Worm (Caenorhabditis elegans) whole organism, young adult: ENCODE data around the gene sdz-11.

Experiments used
- B0035.1 ChIP-seq: sonication (generic microtip); optimal IDR thresholded peaks from 2 replicates; lab custom pipeline; 2016; ENCODE audit warnings: missing genetic modification characterization, mild to moderate bottlenecking, missing compliant biosample characterization, missing genotype, missing genetic modification reagents
- B0261.1 ChIP-seq: sonication (generic microtip); optimal IDR thresholded peaks from 2 replicates; lab custom pipeline; 2016; ENCODE audit warnings: mild to moderate bottlenecking, missing genetic modification characterization, moderate library complexity, missing compliant biosample characterization
- C06A6.2 ChIP-seq: fragments of 200-800 bp; sonication (Bioruptor generic); conservative IDR thresholded peaks from 2 replicates; pipeline ENCODE4 v1.3.6; 2022; ENCODE audit warnings: missing genetic modification characterization, missing compliant biosample characterization
- C17E4.6 ChIP-seq: fragments of 200-800 bp; sonication (Bioruptor generic); IDR thresholded peaks from 2 replicates; pipeline ENCODE4 v1.3.6; 2022; ENCODE audit warnings: missing genetic modification reagents, missing genetic modification characterization, missing compliant biosample characterization
- D2030.7 ChIP-seq: fragments of 200-800 bp; sonication (Bioruptor generic); IDR thresholded peaks from 2 replicates; pipeline ENCODE4 v1.3.6; 2022; ENCODE audit warnings: missing genetic modification reagents, missing genetic modification characterization, missing compliant biosample characterization
- F49E8.2 ChIP-seq: sonication (generic microtip); optimal IDR thresholded peaks from 3 replicates; lab custom pipeline; 2017; ENCODE audit warnings: missing genetic modification characterization, mild to moderate bottlenecking, missing compliant biosample characterization, antibody characterized with exemption, moderate library complexity; ENCODE audit not compliant: insufficient read depth
- F57C9.4 ChIP-seq: sonication (generic microtip); optimal IDR thresholded peaks from 2 replicates; lab custom pipeline; 2017; ENCODE audit warnings: mild to moderate bottlenecking, missing genetic modification characterization, missing compliant biosample characterization
- K11D2.4 ChIP-seq: fragments of 200-800 bp; sonication (Bioruptor generic); IDR thresholded peaks from 2 replicates; pipeline ENCODE4 v1.3.6; 2022; ENCODE audit warnings: missing genetic modification reagents, missing genetic modification characterization, missing compliant biosample characterization
- K12H6.12 ChIP-seq: fragments of 200-800 bp; sonication (Bioruptor generic); optimal IDR thresholded peaks from 2 replicates; lab custom pipeline; 2018; ENCODE audit warnings: mild to moderate bottlenecking, missing genetic modification characterization, missing compliant biosample characterization
- T26A5.8 ChIP-seq: sonication (generic microtip); optimal IDR thresholded peaks from 2 replicates; lab custom pipeline; 2016; ENCODE audit warnings: missing genetic modification characterization, missing compliant biosample characterization
- Y53F4B.3 ChIP-seq: fragments of 200-800 bp; sonication (Bioruptor generic); IDR thresholded peaks from 2 replicates; pipeline ENCODE4 v1.3.6; 2022; ENCODE audit warnings: missing genetic modification reagents, missing genetic modification characterization, missing compliant biosample characterization
- Y56A3A.18 ChIP-seq: fragments of 200-800 bp; sonication (Bioruptor generic); IDR thresholded peaks from 2 replicates; pipeline ENCODE4 v1.3.6; 2022; ENCODE audit warnings: missing genetic modification reagents, missing genetic modification characterization, missing compliant biosample characterization
- Y95B8A.8 ChIP-seq: fragments of 200-800 bp; sonication (Bioruptor generic); IDR thresholded peaks from 2 replicates; pipeline ENCODE4 v1.3.6; 2022; ENCODE audit warnings: missing genetic modification reagents, missing genetic modification characterization, missing compliant biosample characterization
- ama-1 ChIP-seq, 3 experiments: fragments of 150-350 bp in 1 of 3; sonication (generic microtip) in 2 of 3; optimal IDR thresholded peaks; 2 replicates each; lab custom pipeline; 2014 to 2018; ENCODE audit warnings: missing biosample characterization in 2 of 3, missing genetic modification characterization in 2 of 3, missing genetic modification reagents in 2 of 3
- aptf-2 ChIP-seq: fragments of 200-800 bp; sonication (Bioruptor generic); conservative IDR thresholded peaks from 2 replicates; pipeline ENCODE4 v1.3.6; 2022; ENCODE audit warnings: missing genetic modification reagents, missing genetic modification characterization, missing compliant biosample characterization
- athp-1 ChIP-seq: sonication (generic microtip); optimal IDR thresholded peaks from 2 replicates; lab custom pipeline; 2017; ENCODE audit warnings: mild to moderate bottlenecking, missing genetic modification characterization, missing compliant biosample characterization
- attf-6 ChIP-seq: fragments of 200-800 bp; sonication (Bioruptor generic); IDR thresholded peaks from 2 replicates; pipeline ENCODE4 v1.3.6; 2022; ENCODE audit warnings: missing genetic modification reagents, missing genetic modification characterization, missing compliant biosample characterization
- bed-2 ChIP-seq: fragments of 200-800 bp; sonication (Bioruptor generic); IDR thresholded peaks from 2 replicates; pipeline ENCODE4 v1.3.6; 2022; ENCODE audit warnings: missing genetic modification reagents, missing genetic modification characterization, missing compliant biosample characterization
- cebp-1 ChIP-seq, 2 experiments: fragments of 200-800 bp in 1 of 2; sonication (Bioruptor generic) in 1 of 2; sonication (generic microtip) in 1 of 2; IDR thresholded peaks in 1 of 2; optimal IDR thresholded peaks in 1 of 2; 2 replicates each; pipeline versions ENCODE4 v1.3.6 to Lab custom; 2017 to 2022; ENCODE audit warnings: missing compliant biosample characterization in 2 of 2, missing genetic modification characterization in 2 of 2, mild to moderate bottlenecking in 1 of 2, missing genetic modification reagents in 1 of 2, moderate library complexity in 1 of 2
- cebp-2 ChIP-seq: fragments of 200-800 bp; sonication (Bioruptor generic); IDR thresholded peaks from 2 replicates; pipeline ENCODE4 v1.3.6; 2022; ENCODE audit warnings: missing genetic modification characterization, missing compliant biosample characterization
- ceh-79 ChIP-seq: sonication (generic microtip); optimal IDR thresholded peaks from 2 replicates; lab custom pipeline; 2017; ENCODE audit warnings: mild to moderate bottlenecking, missing genetic modification characterization, missing compliant biosample characterization
- dpff-1 ChIP-seq: sonication (generic microtip); optimal IDR thresholded peaks from 2 replicates; lab custom pipeline; 2017; ENCODE audit warnings: mild to moderate bottlenecking, missing genetic modification characterization, missing compliant biosample characterization
- ets-4 ChIP-seq: fragments of 200-800 bp; sonication (Bioruptor generic); optimal IDR thresholded peaks from 2 replicates; lab custom pipeline; 2018; ENCODE audit warnings: mild to moderate bottlenecking, missing genetic modification characterization, missing compliant biosample characterization
- fkh-3 ChIP-seq: sonication (generic microtip); optimal IDR thresholded peaks from 2 replicates; lab custom pipeline; 2016; ENCODE audit warnings: mild to moderate bottlenecking, missing genetic modification characterization, missing compliant biosample characterization
- gei-17 ChIP-seq: fragments of 200-800 bp; sonication (Bioruptor generic); optimal IDR thresholded peaks from 2 replicates; lab custom pipeline; 2018; ENCODE audit warnings: mild to moderate bottlenecking, missing genetic modification characterization, missing compliant biosample characterization
- him-1 ChIP-seq: sonication (generic microtip); optimal IDR thresholded peaks from 2 replicates; lab custom pipeline; 2016; ENCODE audit warnings: missing genotype, missing genetic modification reagents, missing genetic modification characterization, missing compliant biosample characterization
- hlh-12 ChIP-seq: sonication (generic microtip); optimal IDR thresholded peaks from 2 replicates; lab custom pipeline; 2016; ENCODE audit warnings: missing genetic modification characterization, missing compliant biosample characterization
- hmg-20 ChIP-seq: fragments of 200-800 bp; sonication (Bioruptor generic); IDR thresholded peaks from 2 replicates; pipeline ENCODE4 v1.3.6; 2022; ENCODE audit warnings: missing genetic modification reagents, missing genetic modification characterization, missing compliant biosample characterization
- hrde-1 ChIP-seq: sonication (generic microtip); optimal IDR thresholded peaks from 2 replicates; lab custom pipeline; 2016; ENCODE audit warnings: missing genetic modification characterization, mild to moderate bottlenecking, missing compliant biosample characterization, moderate library complexity, missing genotype, missing genetic modification reagents, borderline replicate concordance
- lin-40 ChIP-seq: sonication (generic microtip); optimal IDR thresholded peaks from 2 replicates; lab custom pipeline; 2016; ENCODE audit warnings: missing genetic modification characterization, mild to moderate bottlenecking, missing compliant biosample characterization, missing genotype, missing genetic modification reagents
- lsl-1 ChIP-seq: fragments of 200-800 bp; sonication (Bioruptor generic); optimal IDR thresholded peaks from 2 replicates; lab custom pipeline; 2018; ENCODE audit warnings: mild to moderate bottlenecking, missing genetic modification characterization, moderate library complexity, missing compliant biosample characterization
- madf-8 ChIP-seq: fragments of 200-800 bp; sonication (Bioruptor generic); conservative IDR thresholded peaks from 2 replicates; pipeline ENCODE4 v1.3.6; 2022; ENCODE audit warnings: missing genetic modification reagents, missing genetic modification characterization, missing compliant biosample characterization
- mxl-1 ChIP-seq: sonication (generic microtip); optimal IDR thresholded peaks from 2 replicates; lab custom pipeline; 2016; ENCODE audit warnings: missing genetic modification characterization, missing compliant biosample characterization
- nhr-27 ChIP-seq: fragments of 200-800 bp; sonication (Bioruptor generic); optimal IDR thresholded peaks from 2 replicates; lab custom pipeline; 2018; ENCODE audit warnings: mild to moderate bottlenecking, missing genetic modification characterization, moderate library complexity, missing compliant biosample characterization
- rcor-1 ChIP-seq: fragments of 200-800 bp; sonication (Bioruptor generic); IDR thresholded peaks from 2 replicates; pipeline ENCODE4 v1.3.6; 2022; ENCODE audit warnings: missing genetic modification reagents, missing genetic modification characterization, missing compliant biosample characterization
- sdz-38 ChIP-seq: sonication (generic microtip); optimal IDR thresholded peaks from 2 replicates; lab custom pipeline; 2016; ENCODE audit warnings: missing genotype, missing genetic modification characterization, missing compliant biosample characterization
- sea-2 ChIP-seq: fragments of 200-800 bp; sonication (Bioruptor generic); IDR thresholded peaks from 2 replicates; pipeline ENCODE4 v1.3.6; 2022; ENCODE audit warnings: missing genetic modification characterization, missing compliant biosample characterization
- snpc-3.4 ChIP-seq: sonication (generic microtip); optimal IDR thresholded peaks from 2 replicates; lab custom pipeline; 2017; ENCODE audit warnings: missing genetic modification characterization, mild to moderate bottlenecking, missing compliant biosample characterization, antibody characterized with exemption, moderate library complexity, missing genotype, missing genetic modification reagents
- sptf-2 ChIP-seq: fragments of 200-800 bp; sonication (Bioruptor generic); optimal IDR thresholded peaks from 2 replicates; lab custom pipeline; 2018; ENCODE audit warnings: mild to moderate bottlenecking, missing genetic modification characterization, missing compliant biosample characterization
- tbx-9 ChIP-seq: sonication (generic microtip); optimal IDR thresholded peaks from 2 replicates; lab custom pipeline; 2016; ENCODE audit warnings: borderline replicate concordance, missing genetic modification characterization, inconsistent platforms, missing compliant biosample characterization
- unc-62 ChIP-seq: fragments of 150-350 bp; optimal IDR thresholded peaks from 2 replicates; lab custom pipeline; 2014; ENCODE audit warnings: missing biosample characterization, missing genetic modification reagents, missing genetic modification characterization
- zim-3 ChIP-seq: sonication (generic microtip); optimal IDR thresholded peaks from 2 replicates; lab custom pipeline; 2017; ENCODE audit warnings: mild to moderate bottlenecking, missing genetic modification characterization, moderate library complexity, missing compliant biosample characterization
- ztf-18 ChIP-seq: sonication (generic microtip); optimal IDR thresholded peaks from 2 replicates; lab custom pipeline; 2016; ENCODE audit warnings: missing genotype, mild to moderate bottlenecking, missing genetic modification characterization, missing compliant biosample characterization
- ztf-3 ChIP-seq: fragments of 200-800 bp; sonication (Bioruptor generic); optimal IDR thresholded peaks from 2 replicates; lab custom pipeline; 2018; ENCODE audit warnings: mild to moderate bottlenecking, missing genetic modification characterization, missing compliant biosample characterization

The sdz-11 gene

DNA sequence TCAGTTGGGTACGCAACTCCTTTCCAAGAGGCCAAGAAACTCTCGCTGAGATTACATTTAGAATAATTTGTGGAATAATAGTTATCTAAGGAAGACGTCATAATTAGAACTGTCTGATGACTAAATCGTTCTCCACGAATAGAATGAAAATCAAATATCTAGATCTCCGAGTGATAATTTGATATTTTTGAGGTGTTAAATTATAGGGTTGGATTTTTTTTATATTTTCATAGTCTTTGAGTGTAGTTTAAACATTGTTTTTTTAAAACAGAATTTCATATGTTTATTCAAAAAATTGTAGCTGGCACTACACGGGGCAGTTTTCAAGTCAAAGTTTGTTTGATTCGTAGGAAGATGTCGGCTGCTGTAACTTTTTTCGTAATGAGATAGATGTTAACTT lies 35.6 kb downstream of the sdz-11 start, which contains the start of gene srh-99:
Gene srh-99 (minus strand): TSS at position 101 of the 400 bp plus-strand sequence.
- TF ChIP-seq C06A6.2, result no peak
- TF ChIP-seq sptf-2 (GFP tag; lab: Kevin White, UChicago), result no peak
- TF ChIP-seq Y56A3A.18 (GFP tag; lab: Robert Waterston, UW), result no peak
- TF ChIP-seq nhr-27 (tag; lab: Kevin White, UChicago), result no peak
- no peak for TF ChIP-seq unc-62 (GFP tag; lab: Kevin White, UChicago)
- TF ChIP-seq Y53F4B.3, result no peak
- TF ChIP-seq hmg-20, result no peak
- TF ChIP-seq mxl-1, result no peak
- TF ChIP-seq cebp-1 (GFP tag; IDR thresholded peaks at IDR 0.05; lab: Robert Waterston, UW), result no peak
- no peak for TF ChIP-seq cebp-1 (tag; optimal IDR thresholded peaks at IDR 0.05; lab: Kevin White, UChicago)
- no peak for TF ChIP-seq ama-1 (optimal IDR thresholded peaks at IDR 0.05; lab: Kevin White, UChicago)
- TF ChIP-seq ama-1 (GFP tag; optimal IDR thresholded peaks at IDR 0.05; lab: Kevin White, UChicago), result no peak
- no peak for TF ChIP-seq him-1

DNA sequence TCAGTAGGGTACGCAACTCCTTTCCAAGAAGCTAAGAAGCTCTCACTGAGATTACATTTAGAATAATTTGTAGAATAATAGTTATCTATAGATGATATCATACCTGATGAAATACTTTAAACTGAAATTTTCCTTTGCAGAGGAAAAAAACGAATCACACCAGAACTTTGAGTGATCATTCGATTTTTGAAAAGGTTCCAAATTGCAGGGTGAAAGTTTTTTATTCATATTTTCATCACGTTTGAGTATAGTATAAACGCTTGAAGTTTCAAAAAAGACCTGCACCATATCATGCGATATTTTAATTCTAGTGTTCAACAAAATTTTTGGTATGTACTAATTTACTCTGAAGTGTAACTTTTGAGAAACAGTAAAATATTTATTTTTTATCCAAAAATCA lies 37.5 kb downstream of the sdz-11 start, which contains the start of gene srh-100:
Gene srh-100 (minus strand): TSS at position 101 of the 400 bp plus-strand sequence.
- no peak for TF ChIP-seq hlh-12 (tag; lab: Kevin White, UChicago)
- TF ChIP-seq ama-1 (optimal IDR thresholded peaks at IDR 0.05; lab: Kevin White, UChicago), result no peak
- TF ChIP-seq ama-1 (GFP tag; optimal IDR thresholded peaks at IDR 0.05; lab: Kevin White, UChicago), result no peak
- no peak for TF ChIP-seq F49E8.2 (tag; lab: Kevin White, UChicago)
- no peak for TF ChIP-seq athp-1 (tag; lab: Kevin White, UChicago)
- TF ChIP-seq madf-8 (GFP tag; lab: Robert Waterston, UW), result no peak
- no peak for TF ChIP-seq F57C9.4 (tag; lab: Kevin White, UChicago)
- TF ChIP-seq tbx-9 (tag; lab: Kevin White, UChicago), result no peak
- TF ChIP-seq snpc-3.4, result no peak
- TF ChIP-seq cebp-2, result no peak
- no peak for TF ChIP-seq rcor-1
- TF ChIP-seq lsl-1, result no peak
- TF ChIP-seq ceh-79 (tag; lab: Kevin White, UChicago), result no peak
- no peak for TF ChIP-seq K12H6.12 (tag; lab: Kevin White, UChicago)
- TF ChIP-seq B0035.1 (tag; lab: Kevin White, UChicago), result no peak
- no peak for TF ChIP-seq aptf-2 (GFP tag; lab: Robert Waterston, UW)
- no peak for TF ChIP-seq lin-40 (tag; lab: Kevin White, UChicago)
- no peak for TF ChIP-seq dpff-1
- no peak for TF ChIP-seq sea-2 (GFP tag; lab: Robert Waterston, UW)
- TF ChIP-seq attf-6 (GFP tag; lab: Robert Waterston, UW), result no peak

DNA sequence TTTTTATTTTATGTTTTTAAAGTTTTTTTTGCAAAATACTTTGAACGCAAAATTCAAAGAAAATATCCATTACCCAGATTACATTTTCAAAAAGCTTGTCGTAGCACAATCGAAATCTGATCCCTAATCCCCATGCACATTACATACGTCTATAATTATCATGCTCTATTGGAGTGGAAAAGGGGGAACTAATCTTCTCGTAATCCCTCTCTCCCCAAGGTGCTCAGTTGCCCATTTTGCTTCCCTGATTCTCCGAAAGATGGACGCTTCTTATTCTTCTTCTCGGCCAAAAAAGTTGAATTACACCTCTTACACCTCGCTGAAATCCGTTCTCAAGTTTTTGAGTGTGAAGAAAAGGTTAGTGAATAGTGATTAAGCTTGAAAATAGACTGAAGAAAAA lies 41.0 kb downstream of the sdz-11 start, which contains the start of gene fbxc-53:
Gene fbxc-53 (plus strand): TSS at position 245 of the 400 bp plus-strand sequence.
- no peak for TF ChIP-seq bed-2 (GFP tag; lab: Robert Waterston, UW)
- TF ChIP-seq gei-17 (GFP tag; lab: Kevin White, UChicago), result no peak
- TF ChIP-seq ceh-79 (tag; lab: Kevin White, UChicago), result no peak
- no peak for TF ChIP-seq rcor-1
- no peak for TF ChIP-seq K11D2.4
- TF ChIP-seq ztf-18 (tag; lab: Kevin White, UChicago), result no peak
- TF ChIP-seq mxl-1, result no peak
- TF ChIP-seq ets-4 (GFP tag; lab: Kevin White, UChicago), result no peak
- TF ChIP-seq hmg-20, result no peak
- TF ChIP-seq, all 124 proteins: peak for 0

DNA sequence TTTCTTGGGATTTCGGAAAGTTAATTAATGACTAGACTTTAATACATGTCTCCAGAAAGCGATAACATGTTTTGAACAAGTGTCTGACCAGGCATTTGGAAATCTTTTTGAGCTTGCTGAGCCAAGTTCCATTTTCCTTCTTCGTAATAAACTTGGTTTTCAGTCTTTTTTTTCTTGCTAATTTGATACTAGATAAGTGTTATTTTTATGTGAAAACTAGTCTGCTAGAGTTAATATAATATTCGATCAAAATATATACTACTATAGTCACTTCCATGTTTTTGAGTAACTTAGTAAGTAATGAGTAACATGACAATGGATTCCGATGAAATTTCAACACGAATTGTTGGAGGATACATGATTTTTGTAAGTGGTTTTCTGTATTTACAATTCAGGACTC lies 42.8 kb downstream of the sdz-11 start, which contains the start of gene srx-110:
Gene srx-110 (plus strand): TSS at position 301 of the 400 bp plus-strand sequence.
- TF ChIP-seq B0261.1 (tag; lab: Kevin White, UChicago) (no peak), hrde-1 (tag; lab: Kevin White, UChicago) (no peak), ztf-3 (no peak), T26A5.8 (tag; lab: Kevin White, UChicago) (no peak), ztf-18 (tag; lab: Kevin White, UChicago) (no peak), zim-3 (tag; lab: Kevin White, UChicago) (no peak), Y95B8A.8 (GFP tag; lab: Robert Waterston, UW) (no peak), fkh-3 (tag; lab: Kevin White, UChicago) (no peak), sdz-38 (tag; lab: Kevin White, UChicago) (no peak), D2030.7 (GFP tag; lab: Robert Waterston, UW) (no peak), cebp-1 (GFP tag; IDR thresholded peaks at IDR 0.05; lab: Robert Waterston, UW) (no peak), cebp-1 (tag; optimal IDR thresholded peaks at IDR 0.05; lab: Kevin White, UChicago) (no peak), C17E4.6 (no peak), attf-6 (GFP tag; lab: Robert Waterston, UW) (no peak)
